Worm (Caenorhabditis elegans) whole organism, young adult: ENCODE measurements around the gene catp-4.

ENCODE experiments used
- athp-1 ChIP-seq: sonication (generic microtip); optimal IDR thresholded peaks from 2 replicates; lab custom pipeline; 2017; ENCODE audit warnings: mild to moderate bottlenecking, missing genetic modification characterization, missing compliant biosample characterization
- pha-4 ChIP-seq: fragments of 150-350 bp; sonication (generic microtip); optimal IDR thresholded peaks from 2 replicates; lab custom pipeline; 2014; ENCODE audit warnings: missing biosample characterization, missing genetic modification reagents, missing genetic modification characterization
- sea-2 ChIP-seq: fragments of 200-800 bp; sonication (Bioruptor generic); IDR thresholded peaks from 2 replicates; pipeline ENCODE4 v1.3.6; 2022; ENCODE audit warnings: missing genetic modification characterization, missing compliant biosample characterization

- TF ChIP-seq athp-1 (tag; lab: Kevin White, UChicago) (no peak), pha-4 (tag; lab: Kevin White, UChicago) (no peak), sea-2 (no peak)
Observed at ce11 chrII:14618158-14618557, 24.8 kb downstream of the catp-4 start.
